Fruit fly (Drosophila melanogaster): Measurements from ENCODE around the gene Cbs.

The Cbs gene

DNA sequence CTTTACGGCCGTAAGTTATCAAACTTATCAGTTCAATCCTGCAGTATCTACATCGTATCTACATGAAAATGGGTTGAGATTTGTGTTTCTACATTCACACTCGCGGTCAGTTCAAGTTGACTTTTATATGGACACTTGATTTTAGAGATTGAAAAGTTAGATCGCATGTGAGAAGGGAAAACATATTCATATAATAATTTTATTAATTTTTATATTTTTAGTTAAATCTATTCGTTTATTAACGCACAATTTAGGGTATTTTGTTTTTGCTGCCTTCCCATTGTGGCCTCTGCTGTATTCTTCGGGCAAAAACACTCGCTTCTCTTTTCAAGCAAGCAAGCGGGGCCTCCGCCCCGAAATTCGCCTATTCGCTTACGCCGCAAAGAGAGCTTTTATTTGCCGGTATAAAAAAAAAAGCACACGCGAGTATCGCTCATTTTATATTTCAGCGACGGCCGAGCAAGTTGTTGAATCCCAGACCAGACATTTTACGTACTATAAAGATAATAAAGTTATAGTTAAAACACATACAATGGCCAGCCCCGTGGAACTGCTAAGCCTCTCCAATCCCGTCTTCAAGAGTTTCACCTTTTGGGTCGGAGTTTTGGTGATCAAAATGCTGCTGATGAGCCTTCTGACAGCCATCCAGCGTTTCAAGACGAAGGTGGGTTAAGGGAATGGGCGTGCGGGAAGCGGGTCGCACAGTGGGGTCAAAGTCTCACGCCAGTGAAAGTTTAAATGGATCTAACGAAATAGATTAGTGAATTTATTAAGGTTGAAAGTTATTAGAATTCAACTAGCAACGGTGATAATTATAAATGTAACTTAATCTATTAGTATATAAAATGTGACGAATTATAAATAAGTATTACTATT lies 2.1 kb upstream of the Cbs start (continued):
- TF ChIP-seq ken (GFP tag; IDR thresholded peaks at IDR 0.05): peak; percentile 75; the same call in 2 of the 3 replicates
- no peak; the same call in 2 of the 3 replicates for TF ChIP-seq CG2199 (GFP tag; IDR thresholded peaks at IDR 0.05)
- peak; percentile 89 for TF ChIP-seq fd96Cb (tag; optimal IDR thresholded peaks at IDR 0.05)
- TF ChIP-seq CG1233 (GFP tag; optimal IDR thresholded peaks at IDR 0.05): peak; percentile 84
- TF ChIP-seq gsb (GFP tag; IDR thresholded peaks at IDR 0.05): peak; percentile 69
- peak; percentile 84 for TF ChIP-seq CG32772 (GFP tag; IDR thresholded peaks at IDR 0.05)
- TF ChIP-seq CG14050 (GFP tag; IDR thresholded peaks at IDR 0.05): peak; percentile 84
- peak; percentile 51 for TF ChIP-seq CG2116 (GFP tag; optimal IDR thresholded peaks at IDR 0.05)
- peak; percentile 97 for TF ChIP-seq row (GFP tag; IDR thresholded peaks at IDR 0.05)
- no peak for TF ChIP-seq eyg (GFP tag; optimal IDR thresholded peaks at IDR 0.05)
- peak; percentile 86 for TF ChIP-seq kah (GFP tag; optimal IDR thresholded peaks at IDR 0.05)
- peak; percentile 75 for TF ChIP-seq CG5180 (GFP tag; optimal IDR thresholded peaks at IDR 0.05)
- TF ChIP-seq al (GFP tag; IDR thresholded peaks at IDR 0.05): peak; percentile 71
- peak; percentile 90 for TF ChIP-seq CG10147 (GFP tag; optimal IDR thresholded peaks at IDR 0.05)
- TF ChIP-seq CG9609 (GFP tag; optimal IDR thresholded peaks at IDR 0.05): no peak
- TF ChIP-seq CkIIα-i1 (GFP tag; IDR thresholded peaks at IDR 0.05): no peak
- TF ChIP-seq lmd (GFP tag; IDR thresholded peaks at IDR 0.05): peak; percentile 88
- peak; percentile 94 for TF ChIP-seq CG18599 (GFP tag; optimal IDR thresholded peaks at IDR 0.05)
- peak; percentile 68 for TF ChIP-seq CG3163 (GFP tag; optimal IDR thresholded peaks at IDR 0.05)
- TF ChIP-seq gcm2 (GFP tag; optimal IDR thresholded peaks at IDR 0.05): no peak
- TF ChIP-seq CG8290 (GFP tag; optimal IDR thresholded peaks at IDR 0.05): peak; percentile 56
- peak; percentile 3 to 11 for TF ChIP-seq CG8290 (tag; optimal IDR thresholded peaks at IDR 0.05)
- peak; percentile 80 for TF ChIP-seq CG4328 (GFP tag; optimal IDR thresholded peaks at IDR 0.05)
- peak; percentile 75 for TF ChIP-seq klu (GFP tag; IDR thresholded peaks at IDR 0.05)
- peak; percentile 81 for TF ChIP-seq CG7372 (GFP tag; IDR thresholded peaks at IDR 0.05)
- TF ChIP-seq chn (GFP tag; optimal IDR thresholded peaks at IDR 0.05): no peak
- peak; percentile 82 for TF ChIP-seq nom (GFP tag; optimal IDR thresholded peaks at IDR 0.05)
- TF ChIP-seq Taf1 (GFP tag; IDR thresholded peaks at IDR 0.05): peak; percentile 61
- TF ChIP-seq her (GFP tag; optimal IDR thresholded peaks at IDR 0.05): no peak
- peak in 1 of 3 experiments; percentile 79 for TF ChIP-seq lola (GFP tag; optimal IDR thresholded peaks at IDR 0.05)
- no peak for TF ChIP-seq slp2 (GFP tag; optimal IDR thresholded peaks at IDR 0.05)
- peak; percentile 81 for TF ChIP-seq ap (GFP tag; IDR thresholded peaks at IDR 0.05)
- peak; percentile 80 for TF ChIP-seq CG2875 (GFP tag; optimal IDR thresholded peaks at IDR 0.05)
- peak; percentile 73 for TF ChIP-seq CG12071 (GFP tag; optimal IDR thresholded peaks at IDR 0.05)
- no peak for TF ChIP-seq CG12236 (GFP tag; optimal IDR thresholded peaks at IDR 0.05)
- TF ChIP-seq disco-r (GFP tag; optimal IDR thresholded peaks at IDR 0.05): no peak
- peak; percentile 69 for TF ChIP-seq CG33557 (GFP tag; optimal IDR thresholded peaks at IDR 0.05)
- peak; percentile 67 for TF ChIP-seq fd64A (GFP tag; optimal IDR thresholded peaks at IDR 0.05)
- peak; percentile 95 for TF ChIP-seq Fer1 (GFP tag; optimal IDR thresholded peaks at IDR 0.05)
- peak; percentile 78 for TF ChIP-seq Fer2 (tag; optimal IDR thresholded peaks at IDR 0.05)
- TF ChIP-seq Dfd (GFP tag; optimal IDR thresholded peaks at IDR 0.05): no peak
- TF ChIP-seq seq (GFP tag; IDR thresholded peaks at IDR 0.05): peak; percentile 90
- peak; percentile 3 for TF ChIP-seq CG31388 (GFP tag; optimal IDR thresholded peaks at IDR 0.05)
- peak; percentile 84 for TF ChIP-seq Ssrp (tag; optimal IDR thresholded peaks at IDR 0.05)
- peak; percentile 89 for TF ChIP-seq CG12659 (GFP tag; optimal IDR thresholded peaks at IDR 0.05)
- no peak for TF ChIP-seq CG10565 (GFP tag; optimal IDR thresholded peaks at IDR 0.05)
- peak; percentile 93 for TF ChIP-seq Rfx (GFP tag; IDR thresholded peaks at IDR 0.05)
- 0 out of 2 replicates have a peak, but pooled peaks have one; percentile 38 for TF ChIP-seq toy (GFP tag; IDR thresholded peaks at IDR 0.05)
- peak; percentile 85 for TF ChIP-seq esg (GFP tag; conservative IDR thresholded peaks at IDR 0.05)

Measured in whole organism, embryonic.